Worm (Caenorhabditis elegans): ENCODE data around the gene ZC376.8.
"Not testable (repeated sequence)": the region's sequence is repeated elsewhere in the genome, so short reads cannot be mapped to it uniquely, and the experiment has no call there.

The ZC376.8 gene

DNA sequence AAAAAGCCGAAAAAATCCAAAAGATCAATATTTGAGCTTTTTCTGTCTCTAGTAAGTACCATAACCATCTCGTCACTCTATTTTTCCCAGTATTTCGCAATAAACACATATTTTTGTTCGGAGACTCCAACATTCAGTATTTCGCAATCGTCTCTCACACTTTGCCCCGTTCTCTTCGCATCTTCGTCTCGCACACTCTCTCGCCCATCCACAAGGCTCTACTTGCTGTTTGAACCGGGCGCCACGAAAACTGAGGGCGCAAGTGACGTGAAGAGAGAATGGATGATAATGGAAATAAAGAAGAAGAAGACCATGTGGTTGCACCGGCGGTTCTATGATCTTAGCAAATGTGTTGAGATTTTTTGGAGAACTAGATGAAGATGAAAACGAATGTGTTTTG is 20.0 kb downstream of the ZC376.8 start (continued):
- TF ChIP-seq pbrm-1 (GFP tag; IDR thresholded peaks at IDR 0.05) (peak; percentile 82), hmg-1.2 (GFP tag; IDR thresholded peaks at IDR 0.05) (peak; percentile 96), cebp-1 (GFP tag; IDR thresholded peaks at IDR 0.05) (peak; percentile 100), cebp-1 (tag; optimal IDR thresholded peaks at IDR 0.05) (peak; percentile 100), B0035.1 (tag; optimal IDR thresholded peaks at IDR 0.05) (no peak), ztf-3 (GFP tag; optimal IDR thresholded peaks at IDR 0.05) (peak; percentile 53), hsf-1 (GFP tag; IDR thresholded peaks at IDR 0.05) (peak; percentile 26; the same call in 1 of the 2 replicates), rcor-1 (GFP tag; IDR thresholded peaks at IDR 0.05) (peak; percentile 57), ztf-22 (GFP tag; optimal IDR thresholded peaks at IDR 0.05) (peak; percentile 82), D2030.7 (GFP tag; IDR thresholded peaks at IDR 0.05) (no peak), ZK185.1 (tag; optimal IDR thresholded peaks at IDR 0.05; ENCODE audit: poor library complexity, severe bottlenecking) (peak; percentile 50), madf-10 (tag; optimal IDR thresholded peaks at IDR 0.05) (peak; percentile 77), nfyb-1 (GFP tag; IDR thresholded peaks at IDR 0.05) (peak; percentile 89), tbp1 (GFP tag; optimal IDR thresholded peaks at IDR 0.05) (peak; percentile 65), snpc-4 (GFP tag; optimal IDR thresholded peaks at IDR 0.05) (no peak), snpc-4 (tag; optimal IDR thresholded peaks at IDR 0.05) (peak; percentile 38 to 69 (median 57)), zfh-2 (GFP tag; conservative IDR thresholded peaks at IDR 0.05) (peak; percentile 94), dox-1 (GFP tag; IDR thresholded peaks at IDR 0.05) (peak; percentile 85), ets-4 (GFP tag; optimal IDR thresholded peaks at IDR 0.05) (peak; percentile 45), C06A6.2 (GFP tag; conservative IDR thresholded peaks at IDR 0.05) (peak; percentile 82), Y95B8A.8 (GFP tag; IDR thresholded peaks at IDR 0.05) (no peak), gei-17 (GFP tag; optimal IDR thresholded peaks at IDR 0.05) (peak; percentile 66), F23B12.7 (tag; optimal IDR thresholded peaks at IDR 0.05; ENCODE audit: insufficient read depth) (peak; percentile 69), T07F8.4 (tag; optimal IDR thresholded peaks at IDR 0.05) (peak; percentile 16), let-607 (tag; optimal IDR thresholded peaks at IDR 0.05) (peak; percentile 77 to 80), ztf-6 (GFP tag; IDR thresholded peaks at IDR 0.05) (no peak), dpl-1 (GFP tag; optimal IDR thresholded peaks at IDR 0.05) (no peak), nfya-1 (tag; optimal IDR thresholded peaks at IDR 0.05; ENCODE audit: borderline replicate concordance, insufficient read depth) (no peak), nfya-2 (GFP tag; IDR thresholded peaks at IDR 0.05) (no peak), egrh-3 (GFP tag; IDR thresholded peaks at IDR 0.05) (peak; percentile 38; the same call in 1 of the 2 replicates), Y67H2A.10 (GFP tag; conservative IDR thresholded peaks at IDR 0.05) (0 out of 2 replicates have a peak, but pooled peaks have one; percentile 6), Y53G8AR.9 (GFP tag; conservative IDR thresholded peaks at IDR 0.05) (0 out of 2 replicates have a peak, but pooled peaks have one; percentile 27)

DNA sequence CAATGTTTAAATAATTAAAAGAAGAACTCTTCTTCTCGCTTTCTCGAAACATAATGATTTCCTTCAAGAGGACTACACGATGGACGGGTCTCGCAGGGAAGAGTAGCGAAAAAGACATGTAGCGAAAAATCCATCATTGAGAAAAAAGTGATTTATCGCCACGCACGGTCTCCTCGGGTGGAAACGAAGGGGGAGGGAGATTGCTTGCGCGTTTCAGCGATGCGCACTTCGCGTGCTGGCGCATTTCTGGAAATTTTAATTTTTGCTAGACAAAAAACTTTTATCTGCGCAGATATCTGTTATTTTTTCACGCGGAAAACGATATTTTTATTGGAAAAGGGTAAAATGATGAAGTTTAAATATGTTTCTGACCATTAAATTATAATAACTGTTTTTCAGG is 23.8 kb downstream of the ZC376.8 start:
- TF ChIP-seq egrh-3 (GFP tag; IDR thresholded peaks at IDR 0.05), result peak; percentile 71
- TF ChIP-seq mcd-1 (GFP tag; IDR thresholded peaks at IDR 0.05), result peak; percentile 73
- peak; percentile 67 for TF ChIP-seq dox-1 (GFP tag; IDR thresholded peaks at IDR 0.05)
- 0 out of 2 replicates have a peak, but pooled peaks have one; percentile 7 for TF ChIP-seq hmg-1.2 (GFP tag; IDR thresholded peaks at IDR 0.05)
- TF ChIP-seq F33H1.4 (GFP tag; IDR thresholded peaks at IDR 0.05), result 0 out of 2 replicates have a peak, but pooled peaks have one; percentile 12
- TF ChIP-seq ztf-18 (tag; optimal IDR thresholded peaks at IDR 0.05), result peak; percentile 7

DNA sequence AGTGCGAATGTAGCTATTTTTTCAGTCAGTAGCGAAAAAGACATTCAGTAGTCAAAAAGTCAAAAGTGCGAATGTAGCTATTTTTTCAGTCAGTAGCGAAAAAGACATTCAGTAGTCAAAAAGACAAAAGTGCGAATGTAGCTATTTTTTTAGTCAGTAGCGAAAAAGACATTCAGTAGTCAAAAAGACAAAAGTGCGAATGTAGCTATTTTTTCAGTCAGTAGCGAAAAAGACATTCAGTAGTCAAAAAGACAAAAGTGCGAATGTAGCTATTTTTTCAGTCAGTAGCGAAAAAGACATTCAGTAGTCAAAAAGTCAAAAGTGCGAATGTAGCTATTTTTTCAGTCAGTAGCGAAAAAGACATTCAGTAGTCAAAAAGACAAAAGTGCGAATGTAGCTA is 25.2 kb downstream of the ZC376.8 start, which contains the start of gene T16A9.3:
TSS of gene T16A9.3 (plus strand) at position 301 of the 400 bp plus-strand sequence.
- TF ChIP-seq F37B4.10 (GFP tag; IDR thresholded peaks at IDR 0.05); snpc-4 (GFP tag; optimal IDR thresholded peaks at IDR 0.05); snpc-4 (tag; optimal IDR thresholded peaks at IDR 0.05); rpc-1 (optimal IDR thresholded peaks at IDR 0.05); rpc-1 (tag; optimal IDR thresholded peaks at IDR 0.05): not testable (repeated sequence)

Measured in whole organism, young adult.